Fruit fly (Drosophila melanogaster): Measurements from ENCODE around the gene ru.

ru gene

DNA sequence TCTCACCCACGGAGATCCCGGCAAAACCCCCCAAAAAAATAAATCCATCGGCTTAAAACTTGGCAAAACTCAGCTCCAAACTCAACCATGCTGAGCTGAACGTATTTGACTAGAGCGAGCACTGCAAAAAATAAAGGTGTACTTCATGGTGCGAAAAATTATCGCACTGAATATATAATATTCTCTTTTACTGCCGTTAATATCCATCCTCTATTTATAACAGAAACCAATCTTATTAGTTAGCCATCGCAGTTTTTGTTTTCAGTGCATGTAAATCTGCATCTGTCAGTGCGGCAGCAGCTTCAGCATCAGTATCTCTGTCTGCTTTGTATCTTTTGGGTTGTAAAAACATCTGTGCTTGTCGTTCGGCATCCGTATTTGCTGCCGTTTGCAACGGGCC is 511 bp downstream of the ru start (continued):
- no peak for TF ChIP-seq Camta (GFP tag; optimal IDR thresholded peaks at IDR 0.05)
- TF ChIP-seq sens (GFP tag), result peak; percentile 43
- peak; percentile 37 for TF ChIP-seq CG17359 (tag; optimal IDR thresholded peaks at IDR 0.05)
- TF ChIP-seq fd3F (GFP tag; optimal IDR thresholded peaks at IDR 0.05), result no peak
- no peak for TF ChIP-seq HmgD (GFP tag; optimal IDR thresholded peaks at IDR 0.05)
- TF ChIP-seq da (GFP tag; optimal IDR thresholded peaks at IDR 0.05), result no peak
- peak; percentile 18 for TF ChIP-seq Abd-B (GFP tag; optimal IDR thresholded peaks at IDR 0.05)
- TF ChIP-seq Asciz (GFP tag; optimal IDR thresholded peaks at IDR 0.05), result no peak
- TF ChIP-seq bowl (GFP tag; IDR thresholded peaks at IDR 0.05), result 0 out of 2 replicates have a peak, but pooled peaks have one; percentile 13
- no peak for TF ChIP-seq CG7556 (GFP tag; optimal IDR thresholded peaks at IDR 0.05)
- TF ChIP-seq CG1603 (tag; optimal IDR thresholded peaks at IDR 0.05), result peak; percentile 64
- TF ChIP-seq NC2β (GFP tag; optimal IDR thresholded peaks at IDR 0.05), result no peak
- TF ChIP-seq Bdp1 (GFP tag; optimal IDR thresholded peaks at IDR 0.05), result no peak
- TF ChIP-seq Ets65A (GFP tag), result peak; percentile 39
- peak; percentile 18 for TF ChIP-seq CG9609 (GFP tag; optimal IDR thresholded peaks at IDR 0.05)
- peak; percentile 13 for TF ChIP-seq Chrac-16 (GFP tag; optimal IDR thresholded peaks at IDR 0.05)
- peak in 1 of 2 experiments; percentile 17 for TF ChIP-seq eve (GFP tag; optimal IDR thresholded peaks at IDR 0.05)
- TF ChIP-seq rib (GFP tag; IDR thresholded peaks at IDR 0.05), result no peak
- TF ChIP-seq Dad (GFP tag; optimal IDR thresholded peaks at IDR 0.05), result no peak
- TF ChIP-seq Ada2b (GFP tag; IDR thresholded peaks at IDR 0.05), result peak; percentile 42
- peak; percentile 10 for TF ChIP-seq Hr3 (GFP tag; optimal IDR thresholded peaks at IDR 0.05)
- TF ChIP-seq twi (tag; optimal IDR thresholded peaks at IDR 0.05), result no peak
- TF ChIP-seq CG10959 (GFP tag; IDR thresholded peaks at IDR 0.05), result no peak
- TF ChIP-seq CG8924 (tag; optimal IDR thresholded peaks at IDR 0.05), result peak; percentile 19
- TF ChIP-seq CG7271 (tag; optimal IDR thresholded peaks at IDR 0.05), result no peak
- TF ChIP-seq Drgx (GFP tag; IDR thresholded peaks at IDR 0.05), result peak; percentile 51
- TF ChIP-seq Adf1 (GFP tag; IDR thresholded peaks at IDR 0.05), result no peak
- TF ChIP-seq CG17829 (tag; optimal IDR thresholded peaks at IDR 0.05), result no peak
- peak; percentile 56 for TF ChIP-seq CG11504 (tag; optimal IDR thresholded peaks at IDR 0.05)
- no peak for TF ChIP-seq sug (tag; optimal IDR thresholded peaks at IDR 0.05)
- TF ChIP-seq CG9876 (GFP tag; optimal IDR thresholded peaks at IDR 0.05), result no peak
- TF ChIP-seq Med (GFP tag), result peak; percentile 68
- no peak for TF ChIP-seq chm (GFP tag; IDR thresholded peaks at IDR 0.05)
- peak; percentile 24 for TF ChIP-seq CG12769 (tag; optimal IDR thresholded peaks at IDR 0.05)
- no peak for TF ChIP-seq p53 (GFP tag; optimal IDR thresholded peaks at IDR 0.05)
- no peak for TF ChIP-seq CG4404 (GFP tag; IDR thresholded peaks at IDR 0.05)
- no peak for TF ChIP-seq CG18262 (tag; optimal IDR thresholded peaks at IDR 0.05)
- TF ChIP-seq CG6683 (GFP tag; optimal IDR thresholded peaks at IDR 0.05), result no peak
- TF ChIP-seq CG30403 (GFP tag; optimal IDR thresholded peaks at IDR 0.05), result peak; percentile 40
- TF ChIP-seq CHES-1-like (GFP tag; optimal IDR thresholded peaks at IDR 0.05), result no peak
- peak; percentile 49 for TF ChIP-seq unpg (GFP tag; optimal IDR thresholded peaks at IDR 0.05)
- peak; percentile 13; the same call in 1 of the 3 replicates for TF ChIP-seq CG11695 (GFP tag; IDR thresholded peaks at IDR 0.05)
- TF ChIP-seq chn (GFP tag; optimal IDR thresholded peaks at IDR 0.05), result peak; percentile 9
- peak; percentile 20 for TF ChIP-seq CG8388 (GFP tag; optimal IDR thresholded peaks at IDR 0.05)
- TF ChIP-seq CG12942 (GFP tag; optimal IDR thresholded peaks at IDR 0.05), result no peak
- no peak for TF ChIP-seq CoRest (tag; optimal IDR thresholded peaks at IDR 0.05)
- TF ChIP-seq Xrp1 (GFP tag; IDR thresholded peaks at IDR 0.05), result peak; percentile 36; the same call in 1 of the 2 replicates
- TF ChIP-seq tin (GFP tag; optimal IDR thresholded peaks at IDR 0.05), result peak; percentile 9
- TF ChIP-seq CG3838 (GFP tag; optimal IDR thresholded peaks at IDR 0.05), result no peak
- TF ChIP-seq CG1024 (GFP tag; IDR thresholded peaks at IDR 0.05), result peak; percentile 30; the same call in 1 of the 2 replicates
- TF ChIP-seq CG33213 (GFP tag; optimal IDR thresholded peaks at IDR 0.05), result no peak
- TF ChIP-seq CG4360 (GFP tag; IDR thresholded peaks at IDR 0.05), result no peak
- no peak for TF ChIP-seq Rx (GFP tag; IDR thresholded peaks at IDR 0.05)

All from whole organism, embryonic.